Fruit fly (Drosophila melanogaster): ENCODE data around the gene AttD.

- no peak for TF ChIP-seq CTCF (optimal IDR thresholded peaks at IDR 0.05)
- TF ChIP-seq CG8478 (optimal IDR thresholded peaks at IDR 0.05): no peak
Observed at dm6 chr3R:17667279-17667678, 42.2 kb downstream of the AttD start, which contains the start of gene CG45045.

All from S2 (cell line).